Worm (Caenorhabditis elegans): ENCODE data around the gene CD4.8.

DNA sequence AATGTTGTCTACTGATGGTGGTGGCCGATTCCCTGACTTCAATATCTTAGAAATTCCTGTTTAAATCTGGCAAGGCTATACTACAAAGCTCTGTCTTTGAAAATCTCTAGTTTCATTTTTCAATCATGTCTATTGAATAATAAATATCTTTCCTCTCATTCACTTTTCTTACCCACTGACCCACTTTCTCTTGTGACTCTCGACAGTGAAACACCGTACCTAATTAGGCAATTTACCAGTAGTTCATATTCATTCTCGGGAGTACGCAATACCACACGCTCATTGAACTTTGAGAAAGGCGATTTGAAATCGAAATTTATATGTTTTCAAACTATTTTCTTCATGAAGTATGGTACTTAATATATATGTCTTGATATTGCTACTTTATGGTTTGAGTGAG is 16.3 kb downstream of the CD4.8 start, which contains the start of gene CD4.11:
- no peak for TF ChIP-seq snu-23 (GFP tag; optimal IDR thresholded peaks at IDR 0.05)
- no peak for TF ChIP-seq unc-86 (tag; optimal IDR thresholded peaks at IDR 0.05)
- TF ChIP-seq grh-1 (GFP tag; IDR thresholded peaks at IDR 0.05) = no peak
- TF ChIP-seq dpl-1 (GFP tag; optimal IDR thresholded peaks at IDR 0.05) = no peak
- no peak for TF ChIP-seq tbx-2 (tag; optimal IDR thresholded peaks at IDR 0.05)

Data from whole organism, L1 larva.